Fruit fly (Drosophila melanogaster) whole organism, prepupa: ENCODE measurements around the gene Gnpnat.

Experiments used
- Blimp-1 ChIP-seq: fragments of 200-800 bp; sonication (Bioruptor generic); optimal IDR thresholded peaks from 3 replicates; lab custom pipeline; 2017; ENCODE audit warnings: missing biosample characterization, missing genetic modification characterization, mild to moderate bottlenecking, moderate library complexity, missing genetic modification reagents
- CG10631 ChIP-seq: fragments of 200-800 bp; sonication (Bioruptor generic); optimal IDR thresholded peaks from 2 replicates; lab custom pipeline; 2016; ENCODE audit warnings: missing biosample characterization, missing genetic modification characterization
- CG10669 ChIP-seq: fragments of 200-800 bp; sonication (Bioruptor generic); optimal IDR thresholded peaks from 3 replicates; lab custom pipeline; 2018; ENCODE audit warnings: missing biosample characterization, mild to moderate bottlenecking, missing genetic modification characterization, moderate library complexity
- CG11762 ChIP-seq: fragments of 200-800 bp; sonication (Bioruptor generic); optimal IDR thresholded peaks from 3 replicates; lab custom pipeline; 2016; ENCODE audit warnings: missing biosample characterization, missing genetic modification characterization; ENCODE audit not compliant: insufficient read depth
- CG11902 ChIP-seq: fragments of 200-800 bp; sonication (Bioruptor generic); optimal IDR thresholded peaks from 3 replicates; lab custom pipeline; 2016; ENCODE audit warnings: missing biosample characterization, missing genetic modification characterization
- CG15336 ChIP-seq: fragments of 200-800 bp; sonication (Bioruptor generic); IDR thresholded peaks from 2 replicates; pipeline ENCODE4 v1.3.6; 2022; ENCODE audit warnings: missing biosample characterization, missing genetic modification characterization
- CG1621 ChIP-seq: fragments of 200-800 bp; sonication (Bioruptor generic); optimal IDR thresholded peaks from 3 replicates; lab custom pipeline; 2018; ENCODE audit warnings: missing biosample characterization, mild to moderate bottlenecking, missing genetic modification characterization
- CG3032 ChIP-seq: fragments of 200-800 bp; optimal IDR thresholded peaks from 2 replicates; lab custom pipeline; 2019; ENCODE audit warnings: missing biosample characterization, mild to moderate bottlenecking, missing genetic modification characterization, moderate library complexity
- CG31627 ChIP-seq: fragments of 200-800 bp; sonication (Bioruptor generic); optimal IDR thresholded peaks from 3 replicates; lab custom pipeline; 2016; ENCODE audit warnings: missing biosample characterization, missing genetic modification characterization
- CG32006 ChIP-seq: fragments of 200-800 bp; sonication (Bioruptor generic); optimal IDR thresholded peaks from 3 replicates; lab custom pipeline; 2017; ENCODE audit warnings: missing biosample characterization, mild to moderate bottlenecking, missing genetic modification characterization
- CG34406 ChIP-seq: fragments of 200-800 bp; sonication (Bioruptor generic); optimal IDR thresholded peaks from 3 replicates; lab custom pipeline; 2016; ENCODE audit warnings: missing biosample characterization, missing genetic modification characterization
- CG3919 ChIP-seq: fragments of 200-800 bp; sonication (Bioruptor generic); optimal IDR thresholded peaks from 3 replicates; lab custom pipeline; 2016; ENCODE audit warnings: missing biosample characterization, missing genetic modification characterization
- CG4318 ChIP-seq: fragments of 200-800 bp; sonication (Bioruptor generic); optimal IDR thresholded peaks from 3 replicates; lab custom pipeline; 2017; ENCODE audit warnings: missing biosample characterization, mild to moderate bottlenecking, missing genetic modification characterization
- CG6163 ChIP-seq: fragments of 200-800 bp; sonication (Bioruptor generic); IDR thresholded peaks from 3 replicates; pipeline ENCODE4 v1.3.6; 2022; ENCODE audit warnings: missing biosample characterization, missing genetic modification characterization
- CG6276 ChIP-seq: fragments of 200-800 bp; sonication (Bioruptor generic); optimal IDR thresholded peaks from 2 replicates; lab custom pipeline; 2017; ENCODE audit warnings: missing biosample characterization, mild to moderate bottlenecking, missing genetic modification characterization
- CG6792 ChIP-seq: fragments of 200-800 bp; sonication (Bioruptor generic); optimal IDR thresholded peaks from 3 replicates; lab custom pipeline; 2016; ENCODE audit warnings: missing biosample characterization, missing genetic modification characterization
- CG6808 ChIP-seq: fragments of 200-800 bp; sonication (Bioruptor generic); optimal IDR thresholded peaks from 3 replicates; lab custom pipeline; 2017; ENCODE audit warnings: missing biosample characterization, missing genetic modification characterization, mild to moderate bottlenecking, moderate library complexity, missing genetic modification reagents
- CG6854 ChIP-seq: fragments of 200-800 bp; sonication (Bioruptor generic); optimal IDR thresholded peaks from 2 replicates; lab custom pipeline; 2017; ENCODE audit warnings: missing biosample characterization, mild to moderate bottlenecking, missing genetic modification characterization
- CG7368 ChIP-seq: fragments of 200-800 bp; sonication (Bioruptor generic); optimal IDR thresholded peaks from 3 replicates; lab custom pipeline; 2016; ENCODE audit warnings: missing biosample characterization, missing genetic modification characterization
- CG8319 ChIP-seq: fragments of 200-800 bp; sonication (Bioruptor generic); optimal IDR thresholded peaks from 3 replicates; lab custom pipeline; 2016; ENCODE audit warnings: missing biosample characterization, missing genetic modification characterization
- CG8632 ChIP-seq: fragments of 200-800 bp; sonication (Bioruptor generic); optimal IDR thresholded peaks from 3 replicates; lab custom pipeline; 2016; ENCODE audit warnings: missing biosample characterization, missing genetic modification characterization
- CG9139 ChIP-seq: fragments of 200-800 bp; sonication (Bioruptor generic); optimal IDR thresholded peaks from 3 replicates; lab custom pipeline; 2017; ENCODE audit warnings: missing biosample characterization, mild to moderate bottlenecking, missing genetic modification characterization
- Eip75B ChIP-seq: fragments of 200-800 bp; sonication (Bioruptor generic); optimal IDR thresholded peaks from 3 replicates; lab custom pipeline; 2016; ENCODE audit warnings: missing biosample characterization, missing genetic modification characterization
- Eip78C ChIP-seq: fragments of 200-800 bp; sonication (Bioruptor generic); peaks from one replicate; lab custom pipeline; 2016; ENCODE audit warnings: missing biosample characterization, missing genetic modification characterization
- Eip93F ChIP-seq: fragments of 200-800 bp; sonication (Bioruptor generic); optimal IDR thresholded peaks from 2 replicates; lab custom pipeline; 2016; ENCODE audit warnings: missing biosample characterization, mild to moderate bottlenecking, missing genetic modification characterization
- Ets21C ChIP-seq: fragments of 200-800 bp; sonication (Bioruptor generic); optimal IDR thresholded peaks from 3 replicates; lab custom pipeline; 2016; ENCODE audit warnings: missing biosample characterization, missing genetic modification characterization
- Ets96B ChIP-seq: fragments of 200-800 bp; optimal IDR thresholded peaks from 2 replicates; lab custom pipeline; 2019; ENCODE audit warnings: missing biosample characterization, mild to moderate bottlenecking, missing genetic modification characterization, moderate library complexity
- Gug ChIP-seq: fragments of 200-800 bp; sonication (Bioruptor generic); IDR thresholded peaks from 2 replicates; pipeline ENCODE4 v1.3.6; 2022; ENCODE audit warnings: missing biosample characterization, missing genetic modification characterization
- Hr38 ChIP-seq: sonication (Bioruptor generic); optimal IDR thresholded peaks from 2 replicates; lab custom pipeline; 2016; ENCODE audit warnings: missing biosample characterization, missing genetic modification characterization
- Hr39 ChIP-seq: fragments of 200-800 bp; sonication (Bioruptor generic); optimal IDR thresholded peaks from 2 replicates; lab custom pipeline; 2016; ENCODE audit warnings: missing biosample characterization, missing genetic modification characterization
- Lpt ChIP-seq: fragments of 200-800 bp; sonication (Bioruptor generic); optimal IDR thresholded peaks from 3 replicates; lab custom pipeline; 2016; ENCODE audit warnings: missing biosample characterization, missing genetic modification characterization
- Met ChIP-seq: fragments of 200-800 bp; sonication (Bioruptor generic); optimal IDR thresholded peaks from 3 replicates; lab custom pipeline; 2016; ENCODE audit warnings: missing biosample characterization, missing genetic modification characterization
- OdsH ChIP-seq: fragments of 200-800 bp; sonication (Bioruptor generic); optimal IDR thresholded peaks from 3 replicates; lab custom pipeline; 2016; ENCODE audit warnings: missing biosample characterization, missing genetic modification characterization
- Smox ChIP-seq: fragments of 200-800 bp; sonication (Bioruptor generic); optimal IDR thresholded peaks from 3 replicates; lab custom pipeline; 2016; ENCODE audit warnings: missing biosample characterization, missing genetic modification characterization
- Sox14 ChIP-seq: fragments of 200-800 bp; sonication (Bioruptor generic); optimal IDR thresholded peaks from 3 replicates; lab custom pipeline; 2016; ENCODE audit warnings: missing biosample characterization, missing genetic modification characterization
- Sox15 ChIP-seq: fragments of 200-800 bp; sonication (Bioruptor generic); optimal IDR thresholded peaks from 3 replicates; lab custom pipeline; 2016; ENCODE audit warnings: missing biosample characterization, missing genetic modification characterization
- achi ChIP-seq: fragments of 200-800 bp; sonication (Bioruptor generic); optimal IDR thresholded peaks from 3 replicates; lab custom pipeline; 2016; ENCODE audit warnings: missing biosample characterization, missing genetic modification characterization
- cyc ChIP-seq: fragments of 200-800 bp; sonication (Bioruptor generic); optimal IDR thresholded peaks from 3 replicates; lab custom pipeline; 2016; ENCODE audit warnings: missing biosample characterization, missing genetic modification characterization
- dsx ChIP-seq: fragments of 200-800 bp; optimal IDR thresholded peaks from 3 replicates; lab custom pipeline; 2019; ENCODE audit warnings: missing biosample characterization, mild to moderate bottlenecking, missing genetic modification characterization, moderate library complexity; ENCODE audit not compliant: poor library complexity, severe bottlenecking
- esn ChIP-seq: fragments of 200-800 bp; sonication (Bioruptor generic); optimal IDR thresholded peaks from 2 replicates; lab custom pipeline; 2016; ENCODE audit warnings: missing biosample characterization, mild to moderate bottlenecking, missing genetic modification characterization, moderate library complexity
- fd59A ChIP-seq: fragments of 200-800 bp; sonication (Bioruptor generic); optimal IDR thresholded peaks from 2 replicates; lab custom pipeline; 2017; ENCODE audit warnings: missing biosample characterization, mild to moderate bottlenecking, missing genetic modification characterization, missing genetic modification reagents
- fkh ChIP-seq: fragments of 200-800 bp; sonication (Bioruptor generic); optimal IDR thresholded peaks from 3 replicates; lab custom pipeline; 2017; ENCODE audit warnings: missing biosample characterization, mild to moderate bottlenecking, missing genetic modification characterization, moderate library complexity
- lz ChIP-seq: fragments of 200-800 bp; sonication (Bioruptor generic); optimal IDR thresholded peaks from 3 replicates; lab custom pipeline; 2016; ENCODE audit warnings: missing biosample characterization, missing genetic modification characterization
- net ChIP-seq: fragments of 200-800 bp; sonication (Bioruptor generic); optimal IDR thresholded peaks from 3 replicates; lab custom pipeline; 2016; ENCODE audit warnings: missing biosample characterization, missing genetic modification characterization
- pdm3 ChIP-seq: fragments of 200-800 bp; sonication (Bioruptor generic); optimal IDR thresholded peaks from 3 replicates; lab custom pipeline; 2016; ENCODE audit warnings: missing biosample characterization, missing genetic modification characterization
- salr ChIP-seq, 2 experiments: fragments of 200-800 bp; sonication (Bioruptor generic); optimal IDR thresholded peaks; 3 replicates each; lab custom pipeline; 2016 to 2018; ENCODE audit warnings: missing biosample characterization in 2 of 2, missing genetic modification characterization in 2 of 2, mild to moderate bottlenecking in 1 of 2
- svp ChIP-seq: fragments of 200-800 bp; sonication (Bioruptor generic); peaks from one replicate; lab custom pipeline; 2016; ENCODE audit warnings: missing biosample characterization, missing genetic modification characterization
- vri ChIP-seq: fragments of 200-800 bp; sonication (Bioruptor generic); optimal IDR thresholded peaks from 3 replicates; lab custom pipeline; 2016; ENCODE audit warnings: missing biosample characterization, mild to moderate bottlenecking, missing genetic modification characterization

Gnpnat gene

dm6 chr3R:29771645-29772089 lies 33.6 kb downstream of the Gnpnat start (continued):
- TF ChIP-seq svp (GFP tag; lab: Kevin White, UChicago), result no peak
- TF ChIP-seq vri (GFP tag; lab: Kevin White, UChicago), result peak; percentile 67
- no peak for TF ChIP-seq Eip75B (GFP tag; lab: Kevin White, UChicago)
- no peak for TF ChIP-seq achi

- no peak for TF ChIP-seq Sox15 (GFP tag; lab: Kevin White, UChicago)
- TF ChIP-seq CG32006 (GFP tag; lab: Kevin White, UChicago), result peak; percentile 61
- TF ChIP-seq CG10669 (GFP tag; lab: Kevin White, UChicago), result peak; percentile 33
- TF ChIP-seq fkh (GFP tag; lab: Kevin White, UChicago), result no peak
- peak; percentile 45 for TF ChIP-seq pdm3
- peak; percentile 16 for TF ChIP-seq Ets96B (tag; lab: Kevin White, UChicago)
- no peak for TF ChIP-seq CG8632 (GFP tag; lab: Kevin White, UChicago)
- TF ChIP-seq lz (GFP tag; lab: Kevin White, UChicago), result peak; percentile 61
- no peak for TF ChIP-seq Lpt
- no peak for TF ChIP-seq Hr38 (GFP tag; lab: Kevin White, UChicago)
- peak; percentile 30 for TF ChIP-seq CG6792
- TF ChIP-seq Gug (GFP tag; lab: Robert Waterston, UW), result no peak
- TF ChIP-seq CG6808 (GFP tag; lab: Kevin White, UChicago), result peak; percentile 63
- peak; percentile 42 for TF ChIP-seq cyc (GFP tag; lab: Kevin White, UChicago)
- TF ChIP-seq Eip93F (GFP tag; lab: Kevin White, UChicago), result no peak
- TF ChIP-seq Hr39 (GFP tag; lab: Kevin White, UChicago), result peak; percentile 12
- peak; percentile 40 for TF ChIP-seq CG31627 (GFP tag; lab: Kevin White, UChicago)
- TF ChIP-seq CG8319 (GFP tag; lab: Kevin White, UChicago), result no peak
- TF ChIP-seq Smox, result peak; percentile 36
- no peak for TF ChIP-seq CG11762
- peak; percentile 93 for TF ChIP-seq Eip78C (GFP tag; lab: Kevin White, UChicago)
- TF ChIP-seq Sox14 (GFP tag; lab: Kevin White, UChicago), result no peak
- TF ChIP-seq Met (GFP tag; lab: Kevin White, UChicago), result peak; percentile 57
- TF ChIP-seq Eip75B (GFP tag; lab: Kevin White, UChicago), result peak; percentile 18
- TF ChIP-seq CG15336, result no peak
- TF ChIP-seq salr (GFP tag; optimal IDR thresholded peaks at IDR 0.05; lab: Kevin White, UChicago), result peak in 1 of 2 experiments; percentile 60
- TF ChIP-seq CG9139 (GFP tag; lab: Kevin White, UChicago), result no peak
- TF ChIP-seq CG1621, result no peak
- no peak for TF ChIP-seq CG6854 (GFP tag; lab: Kevin White, UChicago)
- TF ChIP-seq CG3919 (GFP tag; lab: Kevin White, UChicago), result peak; percentile 24
- peak; percentile 66 for TF ChIP-seq esn (GFP tag; lab: Kevin White, UChicago)
- no peak for TF ChIP-seq dsx (GFP tag; lab: Kevin White, UChicago)
- TF ChIP-seq Ets21C, result peak; percentile 10
- peak; percentile 71 for TF ChIP-seq svp (GFP tag; lab: Kevin White, UChicago)
- peak; percentile 74 for TF ChIP-seq CG6163 (GFP tag; lab: Robert Waterston, UW)
- peak; percentile 28 for TF ChIP-seq CG11902 (GFP tag; lab: Kevin White, UChicago)
- peak; percentile 23 for TF ChIP-seq CG6276 (GFP tag; lab: Kevin White, UChicago)
- peak; percentile 52 for TF ChIP-seq CG3032 (tag; lab: Kevin White, UChicago)
- TF ChIP-seq net (GFP tag; lab: Kevin White, UChicago), result no peak
- peak; percentile 20 for TF ChIP-seq fd59A (GFP tag; lab: Kevin White, UChicago)
- TF ChIP-seq CG7368 (GFP tag; lab: Kevin White, UChicago), result no peak
- TF ChIP-seq CG34406, result peak; percentile 30
- TF ChIP-seq vri (GFP tag; lab: Kevin White, UChicago), result no peak
- peak; percentile 65 for TF ChIP-seq CG10631 (GFP tag; lab: Kevin White, UChicago)
- peak; percentile 27 for TF ChIP-seq OdsH (GFP tag; lab: Kevin White, UChicago)
- peak; percentile 69 for TF ChIP-seq achi
- peak; percentile 48 for TF ChIP-seq CG4318 (GFP tag; lab: Kevin White, UChicago)
- TF ChIP-seq Blimp-1 (GFP tag; lab: Kevin White, UChicago), result peak; percentile 16
Observed at dm6 chr3R:29772090-29772794, 34.2 kb downstream of the Gnpnat start.
